Worm (Caenorhabditis elegans) whole organism, L2 larva: ENCODE data around the gene F55G7.1.

Source experiments
- C34F6.9 ChIP-seq: fragments of 150-350 bp; optimal IDR thresholded peaks from 2 replicates; lab custom pipeline; 2014; ENCODE audit warnings: missing biosample characterization, missing genetic modification characterization
- F13H6.1 ChIP-seq: sonication (generic microtip); optimal IDR thresholded peaks from 2 replicates; lab custom pipeline; 2016; ENCODE audit warnings: missing genetic modification characterization, missing compliant biosample characterization
- ZK546.5 ChIP-seq: sonication (generic microtip); optimal IDR thresholded peaks from 2 replicates; lab custom pipeline; 2017; ENCODE audit warnings: missing biosample characterization, missing genetic modification characterization
- ama-1 ChIP-seq: fragments of 150-350 bp; optimal IDR thresholded peaks from 2 replicates; lab custom pipeline; 2018; ENCODE audit warnings: inconsistent platforms
- blmp-1 ChIP-seq: sonication (generic microtip); optimal IDR thresholded peaks from 2 replicates; lab custom pipeline; 2017; ENCODE audit warnings: missing genetic modification characterization, mild to moderate bottlenecking, missing compliant biosample characterization, antibody characterized with exemption, moderate library complexity; ENCODE audit not compliant: insufficient read depth
- ceh-82 ChIP-seq: fragments of 150-350 bp; optimal IDR thresholded peaks from 2 replicates; lab custom pipeline; 2014; ENCODE audit warnings: missing biosample characterization, missing genetic modification characterization
- crh-2 ChIP-seq: sonication (generic microtip); optimal IDR thresholded peaks from 2 replicates; lab custom pipeline; 2017; ENCODE audit warnings: missing biosample characterization, missing genetic modification characterization
- egl-27 ChIP-seq: sonication (generic microtip); optimal IDR thresholded peaks from 3 replicates; lab custom pipeline; 2017; ENCODE audit warnings: missing biosample characterization, missing genetic modification reagents, missing genetic modification characterization
- lin-11 ChIP-seq: fragments of 150-350 bp; sonication (generic microtip); optimal IDR thresholded peaks from 2 replicates; lab custom pipeline; 2014; ENCODE audit warnings: missing biosample characterization, missing genetic modification characterization, inconsistent platforms, mixed read lengths
- lin-13 ChIP-seq: fragments of 150-350 bp; optimal IDR thresholded peaks from 2 replicates; lab custom pipeline; 2014; ENCODE audit warnings: missing biosample characterization, missing genetic modification reagents, missing genetic modification characterization
- lin-39 ChIP-seq: fragments of 150-350 bp; optimal IDR thresholded peaks from 2 replicates; lab custom pipeline; 2014; ENCODE audit warnings: missing biosample characterization, missing genetic modification reagents, missing genetic modification characterization
- lsy-2 ChIP-seq, 2 experiments: fragments of 150-350 bp in 1 of 2; sonication (generic microtip) in 1 of 2; optimal IDR thresholded peaks; 2 replicates each; lab custom pipeline; 2014 to 2017; ENCODE audit warnings: missing biosample characterization in 2 of 2, missing genetic modification characterization in 2 of 2
- mab-5 ChIP-seq: fragments of 150-350 bp; optimal IDR thresholded peaks from 2 replicates; lab custom pipeline; 2014; ENCODE audit warnings: missing biosample characterization, missing genetic modification characterization
- mbf-1 ChIP-seq: sonication (generic microtip); optimal IDR thresholded peaks from 2 replicates; lab custom pipeline; 2017; ENCODE audit warnings: missing biosample characterization, missing genetic modification characterization
- nhr-10 ChIP-seq: sonication (generic microtip); optimal IDR thresholded peaks from 2 replicates; lab custom pipeline; 2017; ENCODE audit warnings: missing biosample characterization, missing genetic modification characterization
- nhr-11 ChIP-seq: fragments of 150-350 bp; optimal IDR thresholded peaks from 2 replicates; lab custom pipeline; 2014; ENCODE audit warnings: missing biosample characterization, missing genetic modification characterization
- nhr-12 ChIP-seq: fragments of 150-350 bp; optimal IDR thresholded peaks from 2 replicates; lab custom pipeline; 2014; ENCODE audit warnings: missing biosample characterization, missing genetic modification characterization
- nhr-21 ChIP-seq: fragments of 150-350 bp; optimal IDR thresholded peaks from 2 replicates; lab custom pipeline; 2014; ENCODE audit warnings: missing biosample characterization, missing genetic modification characterization
- nhr-237 ChIP-seq: fragments of 150-350 bp; optimal IDR thresholded peaks from 2 replicates; lab custom pipeline; 2014; ENCODE audit warnings: missing biosample characterization, missing genetic modification characterization
- nhr-6 ChIP-seq: fragments of 150-350 bp; optimal IDR thresholded peaks from 2 replicates; lab custom pipeline; 2014; ENCODE audit warnings: missing biosample characterization, missing genetic modification characterization
- sem-4 ChIP-seq: fragments of 150-350 bp; optimal IDR thresholded peaks from 2 replicates; lab custom pipeline; 2014; ENCODE audit warnings: missing biosample characterization, missing genetic modification reagents, missing genetic modification characterization
- sma-3 ChIP-seq: sonication (generic microtip); optimal IDR thresholded peaks from 2 replicates; lab custom pipeline; 2016; ENCODE audit warnings: missing genetic modification reagents, missing genetic modification characterization, missing compliant biosample characterization
- sma-9 ChIP-seq, 2 experiments: fragments of 150-350 bp in 1 of 2; sonication (generic microtip) in 1 of 2; optimal IDR thresholded peaks; 2 replicates each; lab custom pipeline; 2014 to 2016; ENCODE audit warnings: missing genetic modification characterization in 2 of 2, mild to moderate bottlenecking in 1 of 2, missing biosample characterization in 1 of 2, missing compliant biosample characterization in 1 of 2, missing genetic modification reagents in 1 of 2, moderate library complexity in 1 of 2
- snpc-4 ChIP-seq: fragments of 150-350 bp; optimal IDR thresholded peaks from 2 replicates; lab custom pipeline; 2014; ENCODE audit warnings: missing biosample characterization, missing genetic modification characterization
- unc-39 ChIP-seq: fragments of 150-350 bp; optimal IDR thresholded peaks from 2 replicates; lab custom pipeline; 2014; ENCODE audit warnings: missing biosample characterization, missing genetic modification characterization
- unc-62 ChIP-seq: fragments of 150-350 bp; optimal IDR thresholded peaks from 2 replicates; lab custom pipeline; 2014; ENCODE audit warnings: missing biosample characterization, missing genetic modification reagents, missing genetic modification characterization
- ztf-1 ChIP-seq: fragments of 200-800 bp; sonication (Bioruptor generic); conservative IDR thresholded peaks from 2 replicates; pipeline ENCODE4 v1.3.6; 2022; ENCODE audit warnings: missing genetic modification characterization, missing compliant biosample characterization
- ztf-11 ChIP-seq: sonication (generic microtip); optimal IDR thresholded peaks from 2 replicates; lab custom pipeline; 2017; ENCODE audit warnings: missing biosample characterization, missing genetic modification characterization
- ztf-4 ChIP-seq: fragments of 150-350 bp; optimal IDR thresholded peaks from 2 replicates; lab custom pipeline; 2014; ENCODE audit warnings: missing biosample characterization, missing genetic modification characterization

Gene F55G7.1

ce11 chrX:11878109-11878508 is 46.1 kb upstream of the F55G7.1 start, which contains the start of gene Y62H9A.2:
Gene Y62H9A.2, minus strand, starts transcription at chrX:11878209.
- TF ChIP-seq nhr-6 (tag; lab: Kevin White, UChicago) (no peak), unc-62 (GFP tag; lab: Kevin White, UChicago) (no peak), nhr-21 (tag; lab: Kevin White, UChicago) (no peak), ZK546.5 (tag; lab: Kevin White, UChicago) (no peak), blmp-1 (tag; lab: Kevin White, UChicago) (no peak), lin-11 (tag; lab: Kevin White, UChicago) (no peak), F13H6.1 (tag; lab: Kevin White, UChicago) (no peak), snpc-4 (tag; lab: Kevin White, UChicago) (no peak)
- TF ChIP-seq, all 48 proteins: peak for 0

DNA sequence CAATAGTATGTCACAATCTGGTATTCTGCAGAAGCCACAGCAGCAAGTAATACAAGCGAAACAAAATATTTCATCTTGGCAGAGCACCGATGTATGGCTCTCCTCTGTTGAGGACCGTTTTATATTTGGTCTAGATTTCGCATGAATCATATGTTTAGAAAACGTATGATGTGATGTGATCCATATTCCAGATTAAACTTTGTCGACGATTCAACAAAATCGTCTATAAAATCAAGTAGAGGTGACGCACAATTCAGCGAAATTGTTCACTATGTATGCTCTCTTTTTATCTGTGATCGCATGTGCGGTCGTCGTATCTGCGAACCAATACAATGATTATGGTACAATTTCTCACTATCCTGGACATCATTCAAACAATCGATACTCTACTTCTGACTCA is 44.4 kb upstream of the F55G7.1 start, which contains the start of the genes Y62H9A.3 and Y62H9A.4:
Gene Y62H9A.3 (minus strand): TSS at position 101 of the 400 bp plus-strand sequence.
Gene Y62H9A.4 (plus strand): TSS at position 256 of the 400 bp plus-strand sequence.
- TF ChIP-seq nhr-11 (tag; lab: Kevin White, UChicago): no peak
- TF ChIP-seq ama-1: no peak

DNA sequence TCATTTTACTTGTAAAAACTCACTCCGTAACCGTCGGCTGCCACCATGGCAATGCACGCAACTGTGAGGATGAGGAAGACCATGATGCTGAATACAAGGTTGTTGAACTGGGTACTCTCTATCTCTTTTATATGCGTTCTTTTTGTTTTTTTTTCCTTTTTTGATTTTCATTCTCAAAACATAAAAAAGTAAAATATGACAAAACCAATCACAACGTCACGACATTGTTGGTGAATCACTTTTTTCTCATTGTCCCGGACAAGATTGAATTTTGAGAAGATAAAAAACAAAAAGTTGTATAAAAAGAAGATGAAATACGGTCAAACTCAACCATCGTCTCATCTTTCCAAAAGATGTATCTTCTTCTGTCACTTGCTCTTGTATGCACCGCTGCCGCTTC is 41.4 kb upstream of the F55G7.1 start, which contains the start of the genes Y62H9A.5 and ule-5:
Gene Y62H9A.5 (minus strand): TSS at position 101 of the 400 bp plus-strand sequence.
Gene ule-5 (plus strand): TSS at position 328 of the 400 bp plus-strand sequence.
- TF ChIP-seq egl-27 (tag; lab: Kevin White, UChicago) (no peak), sem-4 (tag; lab: Kevin White, UChicago) (no peak), unc-39 (tag; lab: Kevin White, UChicago) (no peak)

- TF ChIP-seq sma-3 (GFP tag; lab: Kevin White, UChicago) (no peak), ztf-1 (GFP tag; lab: Robert Waterston, UW) (no peak), crh-2 (tag; lab: Kevin White, UChicago) (no peak), ztf-11 (tag; lab: Kevin White, UChicago) (no peak)
- TF ChIP-seq, all 48 proteins: peak for 0
Observed at ce11 chrX:11885577-11885976, 38.7 kb upstream of the F55G7.1 start, which contains the start of gene Y62H9A.7. Gene Y62H9A.7, minus strand, starts transcription at chrX:11885677.

- TF ChIP-seq nhr-6 (tag; lab: Kevin White, UChicago) (no peak), lsy-2 (tag; optimal IDR thresholded peaks at IDR 0.05; lab: Kevin White, UChicago) (no peak), ztf-1 (GFP tag; lab: Robert Waterston, UW) (no peak), ztf-11 (tag; lab: Kevin White, UChicago) (no peak), ztf-4 (tag; lab: Kevin White, UChicago) (no peak), F13H6.1 (tag; lab: Kevin White, UChicago) (no peak), mab-5 (tag; lab: Kevin White, UChicago) (no peak), ZK546.5 (tag; lab: Kevin White, UChicago) (no peak)
Observed at ce11 chrX:11892328-11892727, 31.9 kb upstream of the F55G7.1 start, which contains the start of gene Y62H9A.8. Gene Y62H9A.8, minus strand, starts transcription at chrX:11892428.

ce11 chrX:11896708-11897107 is 27.5 kb upstream of the F55G7.1 start:
- TF ChIP-seq ama-1 (no peak), nhr-11 (tag; lab: Kevin White, UChicago) (no peak), nhr-6 (tag; lab: Kevin White, UChicago) (no peak), lin-39 (tag; lab: Kevin White, UChicago) (no peak), ceh-82 (tag; lab: Kevin White, UChicago) (no peak), sem-4 (tag; lab: Kevin White, UChicago) (no peak), F13H6.1 (tag; lab: Kevin White, UChicago) (no peak), ZK546.5 (tag; lab: Kevin White, UChicago) (no peak), nhr-10 (tag; lab: Kevin White, UChicago) (no peak), nhr-237 (tag; lab: Kevin White, UChicago) (no peak), mbf-1 (tag; lab: Kevin White, UChicago) (no peak), nhr-12 (no peak), lin-11 (tag; lab: Kevin White, UChicago) (no peak), blmp-1 (tag; lab: Kevin White, UChicago) (no peak), C34F6.9 (no peak), lin-13 (GFP tag; lab: Kevin White, UChicago) (no peak), sma-9 (GFP tag; optimal IDR thresholded peaks at IDR 0.05; lab: Kevin White, UChicago) (no peak), sma-9 (tag; optimal IDR thresholded peaks at IDR 0.05; lab: Kevin White, UChicago) (no peak)
